Worm (Caenorhabditis elegans): ENCODE data around the gene C35A5.4.

ce11 chrV:10468709-10469108 is 28.1 kb upstream of the C35A5.4 start:
- TF ChIP-seq ztf-11 (tag; optimal IDR thresholded peaks at IDR 0.05) (no peak), aly-2 (tag; optimal IDR thresholded peaks at IDR 0.05) (no peak), nhr-11 (tag; optimal IDR thresholded peaks at IDR 0.05) (no peak), ama-1 (optimal IDR thresholded peaks at IDR 0.05) (no peak), snu-23 (GFP tag; optimal IDR thresholded peaks at IDR 0.05) (no peak), nhr-90 (tag; optimal IDR thresholded peaks at IDR 0.05; ENCODE audit: poor library complexity) (no peak), unc-62 (GFP tag; optimal IDR thresholded peaks at IDR 0.05) (no peak), snpc-4 (tag; optimal IDR thresholded peaks at IDR 0.05) (no peak), sox-4 (tag; optimal IDR thresholded peaks at IDR 0.05) (no peak), egl-27 (tag; optimal IDR thresholded peaks at IDR 0.05) (no peak), fkh-10 (GFP tag; optimal IDR thresholded peaks at IDR 0.05) (no peak), lin-13 (GFP tag; optimal IDR thresholded peaks at IDR 0.05) (no peak), skn-1 (tag; optimal IDR thresholded peaks at IDR 0.05) (no peak), F16B12.6 (tag; optimal IDR thresholded peaks at IDR 0.05) (no peak)

Measured in whole organism, L1 larva.